Fruit fly (Drosophila melanogaster) whole organism, prepupa: Measurements from ENCODE around the gene CG10405.

ENCODE experiments used
- Blimp-1 ChIP-seq: fragments of 200-800 bp; sonication (Bioruptor generic); optimal IDR thresholded peaks from 3 replicates; lab custom pipeline; 2017; ENCODE audit warnings: missing biosample characterization, missing genetic modification characterization, mild to moderate bottlenecking, moderate library complexity, missing genetic modification reagents
- CG10631 ChIP-seq: fragments of 200-800 bp; sonication (Bioruptor generic); optimal IDR thresholded peaks from 2 replicates; lab custom pipeline; 2016; ENCODE audit warnings: missing biosample characterization, missing genetic modification characterization
- CG11294 ChIP-seq: fragments of 200-800 bp; sonication (Bioruptor generic); IDR thresholded peaks from 2 replicates; pipeline ENCODE4 v1.3.6; 2022; ENCODE audit warnings: missing biosample characterization, missing genetic modification characterization
- CG11762 ChIP-seq: fragments of 200-800 bp; sonication (Bioruptor generic); optimal IDR thresholded peaks from 3 replicates; lab custom pipeline; 2016; ENCODE audit warnings: missing biosample characterization, missing genetic modification characterization; ENCODE audit not compliant: insufficient read depth
- CG11902 ChIP-seq: fragments of 200-800 bp; sonication (Bioruptor generic); optimal IDR thresholded peaks from 3 replicates; lab custom pipeline; 2016; ENCODE audit warnings: missing biosample characterization, missing genetic modification characterization
- CG15336 ChIP-seq: fragments of 200-800 bp; sonication (Bioruptor generic); IDR thresholded peaks from 2 replicates; pipeline ENCODE4 v1.3.6; 2022; ENCODE audit warnings: missing biosample characterization, missing genetic modification characterization
- CG1621 ChIP-seq: fragments of 200-800 bp; sonication (Bioruptor generic); optimal IDR thresholded peaks from 3 replicates; lab custom pipeline; 2018; ENCODE audit warnings: missing biosample characterization, mild to moderate bottlenecking, missing genetic modification characterization
- CG16779 ChIP-seq: fragments of 200-800 bp; sonication (Bioruptor generic); optimal IDR thresholded peaks from 3 replicates; lab custom pipeline; 2017; ENCODE audit warnings: missing biosample characterization, mild to moderate bottlenecking, missing genetic modification characterization
- CG3032 ChIP-seq: fragments of 200-800 bp; optimal IDR thresholded peaks from 2 replicates; lab custom pipeline; 2019; ENCODE audit warnings: missing biosample characterization, mild to moderate bottlenecking, missing genetic modification characterization, moderate library complexity
- CG32006 ChIP-seq: fragments of 200-800 bp; sonication (Bioruptor generic); optimal IDR thresholded peaks from 3 replicates; lab custom pipeline; 2017; ENCODE audit warnings: missing biosample characterization, mild to moderate bottlenecking, missing genetic modification characterization
- CG3919 ChIP-seq: fragments of 200-800 bp; sonication (Bioruptor generic); optimal IDR thresholded peaks from 3 replicates; lab custom pipeline; 2016; ENCODE audit warnings: missing biosample characterization, missing genetic modification characterization
- CG4318 ChIP-seq: fragments of 200-800 bp; sonication (Bioruptor generic); optimal IDR thresholded peaks from 3 replicates; lab custom pipeline; 2017; ENCODE audit warnings: missing biosample characterization, mild to moderate bottlenecking, missing genetic modification characterization
- CG6163 ChIP-seq: fragments of 200-800 bp; sonication (Bioruptor generic); IDR thresholded peaks from 3 replicates; pipeline ENCODE4 v1.3.6; 2022; ENCODE audit warnings: missing biosample characterization, missing genetic modification characterization
- CG6276 ChIP-seq: fragments of 200-800 bp; sonication (Bioruptor generic); optimal IDR thresholded peaks from 2 replicates; lab custom pipeline; 2017; ENCODE audit warnings: missing biosample characterization, mild to moderate bottlenecking, missing genetic modification characterization
- CG6792 ChIP-seq: fragments of 200-800 bp; sonication (Bioruptor generic); optimal IDR thresholded peaks from 3 replicates; lab custom pipeline; 2016; ENCODE audit warnings: missing biosample characterization, missing genetic modification characterization
- CG6808 ChIP-seq: fragments of 200-800 bp; sonication (Bioruptor generic); optimal IDR thresholded peaks from 3 replicates; lab custom pipeline; 2017; ENCODE audit warnings: missing biosample characterization, missing genetic modification characterization, mild to moderate bottlenecking, moderate library complexity, missing genetic modification reagents
- CG6854 ChIP-seq: fragments of 200-800 bp; sonication (Bioruptor generic); optimal IDR thresholded peaks from 2 replicates; lab custom pipeline; 2017; ENCODE audit warnings: missing biosample characterization, mild to moderate bottlenecking, missing genetic modification characterization
- CG8119 ChIP-seq: fragments of 200-800 bp; sonication (Bioruptor generic); IDR thresholded peaks from 3 replicates; pipeline ENCODE4 v1.3.6; 2022; ENCODE audit warnings: missing biosample characterization, missing genetic modification characterization
- CG8319 ChIP-seq: fragments of 200-800 bp; sonication (Bioruptor generic); optimal IDR thresholded peaks from 3 replicates; lab custom pipeline; 2016; ENCODE audit warnings: missing biosample characterization, missing genetic modification characterization
- CG9139 ChIP-seq: fragments of 200-800 bp; sonication (Bioruptor generic); optimal IDR thresholded peaks from 3 replicates; lab custom pipeline; 2017; ENCODE audit warnings: missing biosample characterization, mild to moderate bottlenecking, missing genetic modification characterization
- Eip75B ChIP-seq: fragments of 200-800 bp; sonication (Bioruptor generic); optimal IDR thresholded peaks from 3 replicates; lab custom pipeline; 2016; ENCODE audit warnings: missing biosample characterization, missing genetic modification characterization
- Eip78C ChIP-seq: fragments of 200-800 bp; sonication (Bioruptor generic); peaks from one replicate; lab custom pipeline; 2016; ENCODE audit warnings: missing biosample characterization, missing genetic modification characterization
- Ets21C ChIP-seq: fragments of 200-800 bp; sonication (Bioruptor generic); optimal IDR thresholded peaks from 3 replicates; lab custom pipeline; 2016; ENCODE audit warnings: missing biosample characterization, missing genetic modification characterization
- Hr38 ChIP-seq: sonication (Bioruptor generic); optimal IDR thresholded peaks from 2 replicates; lab custom pipeline; 2016; ENCODE audit warnings: missing biosample characterization, missing genetic modification characterization
- Hr39 ChIP-seq: fragments of 200-800 bp; sonication (Bioruptor generic); optimal IDR thresholded peaks from 2 replicates; lab custom pipeline; 2016; ENCODE audit warnings: missing biosample characterization, missing genetic modification characterization
- Sox14 ChIP-seq: fragments of 200-800 bp; sonication (Bioruptor generic); optimal IDR thresholded peaks from 3 replicates; lab custom pipeline; 2016; ENCODE audit warnings: missing biosample characterization, missing genetic modification characterization
- Sox15 ChIP-seq: fragments of 200-800 bp; sonication (Bioruptor generic); optimal IDR thresholded peaks from 3 replicates; lab custom pipeline; 2016; ENCODE audit warnings: missing biosample characterization, missing genetic modification characterization
- achi ChIP-seq: fragments of 200-800 bp; sonication (Bioruptor generic); optimal IDR thresholded peaks from 3 replicates; lab custom pipeline; 2016; ENCODE audit warnings: missing biosample characterization, missing genetic modification characterization
- acj6 ChIP-seq: fragments of 200-800 bp; sonication (Bioruptor generic); optimal IDR thresholded peaks from 3 replicates; lab custom pipeline; 2016; ENCODE audit warnings: missing biosample characterization, missing genetic modification characterization
- cyc ChIP-seq: fragments of 200-800 bp; sonication (Bioruptor generic); optimal IDR thresholded peaks from 3 replicates; lab custom pipeline; 2016; ENCODE audit warnings: missing biosample characterization, missing genetic modification characterization
- eg ChIP-seq: fragments of 200-800 bp; sonication (Bioruptor generic); IDR thresholded peaks from 3 replicates; pipeline ENCODE4 v1.3.6; 2022; ENCODE audit warnings: missing biosample characterization, missing genetic modification characterization
- fd85E ChIP-seq: fragments of 200-800 bp; sonication (Bioruptor generic); optimal IDR thresholded peaks from 3 replicates; lab custom pipeline; 2016; ENCODE audit warnings: missing biosample characterization, missing genetic modification characterization
- fkh ChIP-seq: fragments of 200-800 bp; sonication (Bioruptor generic); optimal IDR thresholded peaks from 3 replicates; lab custom pipeline; 2017; ENCODE audit warnings: missing biosample characterization, mild to moderate bottlenecking, missing genetic modification characterization, moderate library complexity
- lz ChIP-seq: fragments of 200-800 bp; sonication (Bioruptor generic); optimal IDR thresholded peaks from 3 replicates; lab custom pipeline; 2016; ENCODE audit warnings: missing biosample characterization, missing genetic modification characterization
- net ChIP-seq: fragments of 200-800 bp; sonication (Bioruptor generic); optimal IDR thresholded peaks from 3 replicates; lab custom pipeline; 2016; ENCODE audit warnings: missing biosample characterization, missing genetic modification characterization
- spab ChIP-seq: fragments of 200-800 bp; sonication (Bioruptor generic); optimal IDR thresholded peaks from 2 replicates; lab custom pipeline; 2017; ENCODE audit warnings: missing biosample characterization, mild to moderate bottlenecking, missing genetic modification characterization, missing genetic modification reagents
- ss ChIP-seq, 2 experiments: fragments of 200-800 bp; sonication (Bioruptor generic); optimal IDR thresholded peaks; 2 replicates in 1 of 2; 3 replicates in 1 of 2; lab custom pipeline; 2017 to 2018; ENCODE audit warnings: mild to moderate bottlenecking in 2 of 2, missing biosample characterization in 2 of 2, missing genetic modification characterization in 2 of 2, moderate library complexity in 1 of 2
- vri ChIP-seq: fragments of 200-800 bp; sonication (Bioruptor generic); optimal IDR thresholded peaks from 3 replicates; lab custom pipeline; 2016; ENCODE audit warnings: missing biosample characterization, mild to moderate bottlenecking, missing genetic modification characterization

CG10405 gene

dm6 chr3R:16449187-16449973 lies 4.9 kb upstream of the CG10405 start (continued):
- TF ChIP-seq Hr39 (peak; percentile 93), vri (GFP tag; lab: Kevin White, UChicago) (peak; percentile 56), CG11294 (peak; percentile 98), CG6808 (GFP tag; lab: Kevin White, UChicago) (peak; percentile 98), fkh (peak; percentile 67), CG8319 (GFP tag; lab: Kevin White, UChicago) (peak; percentile 95), fd85E (GFP tag; lab: Kevin White, UChicago) (peak; percentile 76), Sox15 (GFP tag; lab: Kevin White, UChicago) (peak; percentile 96), Eip78C (GFP tag; lab: Kevin White, UChicago) (peak; percentile 99), Hr38 (GFP tag; lab: Kevin White, UChicago) (peak; percentile 92)

DNA sequence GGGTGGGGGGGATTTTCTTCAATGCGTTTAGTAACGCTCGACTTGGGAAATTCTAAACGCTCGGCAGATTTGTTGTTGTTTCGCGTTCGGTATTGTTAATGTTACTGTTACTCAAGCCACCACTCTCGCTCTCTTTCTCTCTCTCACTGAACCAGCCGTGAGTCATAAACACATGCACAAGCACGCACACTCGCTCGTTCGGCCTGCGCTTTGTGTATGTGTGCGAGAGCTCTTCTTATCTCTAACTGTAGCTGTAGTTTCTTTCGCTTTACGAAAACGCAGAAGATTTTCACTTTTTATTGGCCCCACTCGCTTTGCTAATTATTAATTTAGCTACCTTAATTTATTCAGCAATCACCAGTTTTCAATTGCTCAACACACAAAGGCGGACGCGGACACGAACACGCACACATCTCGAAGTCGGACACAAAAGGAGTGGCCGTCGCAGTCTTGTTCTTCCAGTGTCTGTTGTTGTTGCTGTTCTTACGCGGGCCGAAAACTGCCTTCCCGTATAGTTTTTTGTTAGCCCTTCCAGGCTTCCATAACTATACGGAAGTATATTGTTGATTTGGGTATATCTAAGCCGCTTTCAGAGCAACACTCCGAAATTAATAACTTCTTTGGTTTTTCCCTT lies 1.2 kb upstream of the CG10405 start:
- TF ChIP-seq CG1621 (tag; lab: Kevin White, UChicago) (no peak), Eip78C (GFP tag; lab: Kevin White, UChicago) (peak; percentile 45), CG32006 (GFP tag; lab: Kevin White, UChicago) (no peak), CG15336 (GFP tag; lab: Robert Waterston, UW) (0 out of 2 replicates have a peak, but pooled peaks have one; percentile 26), Sox15 (GFP tag; lab: Kevin White, UChicago) (no peak), CG11762 (GFP tag; lab: Kevin White, UChicago) (no peak), Sox14 (GFP tag; lab: Kevin White, UChicago) (peak; percentile 40), CG9139 (GFP tag; lab: Kevin White, UChicago) (no peak), ss (GFP tag; optimal IDR thresholded peaks at IDR 0.05; lab: Kevin White, UChicago) (peak in 1 of 2 experiments; percentile 40), vri (GFP tag; lab: Kevin White, UChicago) (peak; percentile 24), CG6854 (peak; percentile 46), Blimp-1 (peak; percentile 20), CG3919 (GFP tag; lab: Kevin White, UChicago) (no peak), cyc (GFP tag; lab: Kevin White, UChicago) (no peak), CG6276 (no peak), fkh (no peak), CG6163 (no peak)

DNA sequence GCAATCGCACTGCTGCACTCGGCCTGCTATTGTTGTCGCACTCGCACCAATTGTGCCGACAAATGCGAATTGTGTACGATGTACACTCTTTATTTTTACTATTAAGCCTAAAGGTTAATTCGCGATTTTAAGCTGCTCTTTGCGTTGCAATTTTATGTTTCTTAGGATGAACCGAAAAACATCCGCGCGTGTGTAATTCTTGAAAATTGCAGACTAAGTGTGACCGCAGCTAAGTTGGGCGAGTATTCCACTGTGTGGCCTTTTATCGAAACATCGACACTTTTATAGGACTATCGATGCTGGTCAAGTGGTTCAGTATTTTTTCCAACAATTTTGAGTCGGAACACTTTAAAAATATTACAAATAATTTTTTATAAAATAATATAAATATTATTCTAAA lies 695 bp upstream of the CG10405 start, which contains the start of gene Pak3:
Pak3 (minus strand) TSS at position 225 of the 400 bp plus-strand sequence.
- TF ChIP-seq CG6854 (peak; percentile 16), CG16779 (tag; lab: Kevin White, UChicago) (no peak)

DNA sequence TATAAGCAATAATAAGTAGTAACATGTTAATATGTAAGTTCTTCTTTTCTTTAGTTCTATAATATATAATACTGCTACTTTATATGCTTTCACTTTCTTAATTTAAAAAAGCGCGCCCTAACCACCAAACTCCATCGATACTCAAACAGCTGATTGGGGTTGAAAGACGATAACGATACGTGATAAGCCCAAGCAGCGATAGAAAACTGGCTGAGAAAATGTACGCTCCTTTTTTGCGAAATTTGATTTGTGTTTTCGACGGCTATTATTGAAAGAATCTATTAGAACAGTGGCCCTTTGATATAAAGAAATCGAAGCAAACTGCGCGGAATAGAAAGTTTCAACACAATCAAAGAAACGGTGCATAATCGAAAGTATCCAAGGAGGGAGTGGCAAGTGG lies 1.6 kb downstream of the CG10405 start, which contains the start of gene CG14883:
CG14883 (plus strand) TSS at position 178 of the 400 bp plus-strand sequence.
- TF ChIP-seq Blimp-1 (peak; percentile 97), CG4318 (no peak)

DNA sequence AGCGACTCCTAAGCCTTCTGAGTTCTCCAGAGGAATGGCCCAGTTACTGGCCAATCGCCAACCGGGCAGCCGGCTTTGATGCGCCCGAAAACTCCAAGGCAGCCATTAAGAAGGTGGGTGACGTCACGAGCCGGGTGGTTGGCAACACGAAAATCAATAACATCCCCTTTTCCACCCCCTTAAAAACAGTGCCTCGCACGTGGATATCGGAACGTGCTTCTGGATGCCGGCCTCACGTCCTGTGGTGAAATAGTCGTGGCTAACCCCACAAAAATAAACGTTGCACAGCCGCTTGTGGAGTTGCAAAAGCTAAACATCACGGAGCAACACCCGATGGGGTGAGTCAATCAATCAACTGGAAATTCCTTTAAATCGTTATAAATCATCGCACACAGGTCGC lies 2.3 kb downstream of the CG10405 start:
- TF ChIP-seq CG8319 (GFP tag; lab: Kevin White, UChicago) (no peak), CG11294 (no peak), cyc (GFP tag; lab: Kevin White, UChicago) (no peak), spab (no peak), Eip78C (GFP tag; lab: Kevin White, UChicago) (no peak), Eip75B (no peak), CG6163 (no peak), net (no peak)
- TF ChIP-seq, all 60 proteins: peak for 0

DNA sequence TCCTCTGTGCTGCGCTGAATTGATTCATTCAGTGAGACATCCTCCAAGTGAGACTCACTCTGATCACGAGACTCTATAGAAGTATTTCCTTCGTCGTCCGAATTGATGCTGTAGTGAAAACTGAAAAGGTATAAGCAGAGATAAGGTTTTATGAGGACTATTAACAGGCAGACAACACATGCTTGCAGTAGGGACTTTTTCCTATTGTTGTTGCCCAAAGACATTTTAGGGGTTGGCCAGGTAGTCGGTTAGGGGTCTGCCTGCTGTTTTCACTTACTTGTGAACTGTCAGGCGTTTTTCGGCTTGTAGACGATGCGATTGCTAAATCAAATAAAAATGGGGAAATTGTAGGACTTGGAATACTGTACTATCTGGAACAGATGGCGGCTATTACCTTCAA lies 14.3 kb downstream of the CG10405 start:
- TF ChIP-seq acj6 (GFP tag; lab: Kevin White, UChicago) (no peak), lz (no peak), vri (GFP tag; lab: Kevin White, UChicago) (no peak), CG3919 (GFP tag; lab: Kevin White, UChicago) (no peak), Hr38 (GFP tag; lab: Kevin White, UChicago) (no peak), CG3032 (tag; lab: Kevin White, UChicago) (no peak), Hr39 (no peak), CG8119 (GFP tag; lab: Robert Waterston, UW) (no peak), CG16779 (tag; lab: Kevin White, UChicago) (no peak), Sox15 (GFP tag; lab: Kevin White, UChicago) (no peak), Ets21C (GFP tag; lab: Kevin White, UChicago) (no peak), eg (GFP tag; lab: Robert Waterston, UW) (no peak), fd85E (GFP tag; lab: Kevin White, UChicago) (no peak), CG11902 (no peak), CG10631 (GFP tag; lab: Kevin White, UChicago) (no peak), CG6792 (no peak), cyc (GFP tag; lab: Kevin White, UChicago) (no peak), net (no peak), achi (GFP tag; lab: Kevin White, UChicago) (no peak)
